Worm (Caenorhabditis elegans): ENCODE results near the gene Y54G2A.12.
"Not testable (repeated sequence)": the region's sequence is repeated elsewhere in the genome, so short reads cannot be mapped to it uniquely, and the experiment has no call there.

Gene Y54G2A.12

ce11 chrIV:2747385-2748007 is 35.1 kb downstream of the Y54G2A.12 start:
- TF ChIP-seq aha-1 (tag): peak; percentile 54
- TF ChIP-seq lin-38 (GFP tag; IDR thresholded peaks at IDR 0.05): peak; percentile 35; the same call in 1 of the 2 replicates
- TF ChIP-seq hlh-30 (tag; optimal IDR thresholded peaks at IDR 0.05; ENCODE audit: insufficient read depth): no peak

- TF ChIP-seq hlh-11 (tag; optimal IDR thresholded peaks at IDR 0.05) (no peak), zip-11 (GFP tag; IDR thresholded peaks at IDR 0.05) (no peak), mdt-29 (GFP tag; IDR thresholded peaks at IDR 0.05) (no peak), nhr-6 (tag; optimal IDR thresholded peaks at IDR 0.05) (no peak), madf-9 (GFP tag; conservative IDR thresholded peaks at IDR 0.05) (no peak), T20F7.1 (GFP tag; optimal IDR thresholded peaks at IDR 0.05) (no peak), daf-8 (GFP tag; IDR thresholded peaks at IDR 0.05) (no peak), ceh-82 (tag; optimal IDR thresholded peaks at IDR 0.05) (no peak), lin-38 (GFP tag; IDR thresholded peaks at IDR 0.05) (no peak), dmd-8 (GFP tag; IDR thresholded peaks at IDR 0.05) (no peak), zip-2 (tag; optimal IDR thresholded peaks at IDR 0.05) (no peak)
Observed at ce11 chrIV:2742470-2743044, 40.1 kb downstream of the Y54G2A.12 start, which contains the start of gene nhr-277. Gene nhr-277 (plus strand): TSS chrIV:2742994.

ce11 chrIV:2740035-2740434 is 42.6 kb downstream of the Y54G2A.12 start:
- peak; percentile 79 for TF ChIP-seq nhr-42 (GFP tag; IDR thresholded peaks at IDR 0.05)
- TF ChIP-seq T26A8.4 (GFP tag; IDR thresholded peaks at IDR 0.05): peak; percentile 78
- peak; percentile 97 for TF ChIP-seq egl-43 (GFP tag; IDR thresholded peaks at IDR 0.05)
- TF ChIP-seq dmd-8 (GFP tag; IDR thresholded peaks at IDR 0.05): peak; percentile 99
- TF ChIP-seq Y75B8A.6 (GFP tag; IDR thresholded peaks at IDR 0.05): peak; percentile 72; the same call in 1 of the 2 replicates
- peak; percentile 98 for TF ChIP-seq F44E2.7 (GFP tag; IDR thresholded peaks at IDR 0.05)
- peak; percentile 21; the same call in 1 of the 2 replicates for TF ChIP-seq daf-8 (GFP tag; IDR thresholded peaks at IDR 0.05)
- TF ChIP-seq Y105C5A.15 (GFP tag; IDR thresholded peaks at IDR 0.05): peak; percentile 95
- peak; percentile 81 for TF ChIP-seq mdt-29 (GFP tag; IDR thresholded peaks at IDR 0.05)
- TF ChIP-seq D1046.2 (GFP tag; IDR thresholded peaks at IDR 0.05): peak; percentile 92
- TF ChIP-seq lin-38 (GFP tag; IDR thresholded peaks at IDR 0.05): peak; percentile 85
- peak; percentile 33; the same call in 1 of the 2 replicates for TF ChIP-seq zfp-3 (GFP tag; conservative IDR thresholded peaks at IDR 0.05)
- TF ChIP-seq madf-5 (GFP tag; IDR thresholded peaks at IDR 0.05): peak; percentile 90 to 93
- TF ChIP-seq tra-1 (GFP tag; IDR thresholded peaks at IDR 0.05): peak; percentile 89
- peak; percentile 92 for TF ChIP-seq nhr-41 (GFP tag; IDR thresholded peaks at IDR 0.05)
- TF ChIP-seq zip-11 (GFP tag; IDR thresholded peaks at IDR 0.05): peak; percentile 88; the same call in 1 of the 2 replicates
- TF ChIP-seq ZK337.2 (GFP tag; IDR thresholded peaks at IDR 0.05): peak; percentile 87
- peak; percentile 92 for TF ChIP-seq arid-1 (GFP tag; conservative IDR thresholded peaks at IDR 0.05)
- TF ChIP-seq lin-1 (GFP tag; IDR thresholded peaks at IDR 0.05): peak; percentile 89
- TF ChIP-seq lin-29 (GFP tag; IDR thresholded peaks at IDR 0.05): peak; percentile 79
- peak; percentile 97 for TF ChIP-seq vab-7 (GFP tag; IDR thresholded peaks at IDR 0.05)
- TF ChIP-seq F26F4.8 (GFP tag; conservative IDR thresholded peaks at IDR 0.05): peak; percentile 97
- peak; percentile 65 for TF ChIP-seq dmd-6 (GFP tag; IDR thresholded peaks at IDR 0.05)
- peak; percentile 88 for TF ChIP-seq hmg-1.1 (GFP tag; IDR thresholded peaks at IDR 0.05)
- TF ChIP-seq madf-9 (GFP tag; conservative IDR thresholded peaks at IDR 0.05): peak; percentile 90
- TF ChIP-seq pha-4 (GFP tag; IDR thresholded peaks at IDR 0.05): peak; percentile 94
- not testable (repeated sequence) for TF ChIP-seq pha-4 (tag; optimal IDR thresholded peaks at IDR 0.05)
- TF ChIP-seq lim-7 (GFP tag; IDR thresholded peaks at IDR 0.05): peak; percentile 99
- peak; percentile 88 for TF ChIP-seq ceh-44 (GFP tag; IDR thresholded peaks at IDR 0.05)
- TF ChIP-seq php-3 (GFP tag; IDR thresholded peaks at IDR 0.05): peak; percentile 81
- TF ChIP-seq saeg-2 (GFP tag; IDR thresholded peaks at IDR 0.05): peak; percentile 85
- peak; percentile 84 for TF ChIP-seq snpc-1.2 (GFP tag; IDR thresholded peaks at IDR 0.05)
- peak; percentile 90 for TF ChIP-seq ctbp-1 (GFP tag; IDR thresholded peaks at IDR 0.05)
- peak; percentile 81 for TF ChIP-seq mxl-2 (GFP tag; conservative IDR thresholded peaks at IDR 0.05)
- peak; percentile 84 for TF ChIP-seq Y48G9A.11 (GFP tag; IDR thresholded peaks at IDR 0.05)
- TF ChIP-seq ceh-20 (GFP tag; IDR thresholded peaks at IDR 0.05): peak; percentile 73; the same call in 1 of the 2 replicates
